Fruit fly (Drosophila melanogaster): ENCODE data around the gene CG15011.

CG15011 gene

dm6 chr3L:4252862-4253610 lies 5.9 kb downstream of the CG15011 start (continued):
- peak; percentile 23 for TF ChIP-seq Hr39 (GFP tag; optimal IDR thresholded peaks at IDR 0.05)

- TF ChIP-seq net (GFP tag; optimal IDR thresholded peaks at IDR 0.05) (no peak), Sox102F (GFP tag; optimal IDR thresholded peaks at IDR 0.05) (no peak), dsx (GFP tag; optimal IDR thresholded peaks at IDR 0.05; ENCODE audit: poor library complexity, severe bottlenecking) (peak; percentile 25), CG6163 (GFP tag; IDR thresholded peaks at IDR 0.05) (peak; percentile 53), Hr4 (GFP tag; optimal IDR thresholded peaks at IDR 0.05) (no peak), esn (GFP tag; optimal IDR thresholded peaks at IDR 0.05) (peak; percentile 33), Sox14 (GFP tag; optimal IDR thresholded peaks at IDR 0.05) (no peak)
Observed at dm6 chr3L:4252121-4252861, 6.7 kb downstream of the CG15011 start.

DNA sequence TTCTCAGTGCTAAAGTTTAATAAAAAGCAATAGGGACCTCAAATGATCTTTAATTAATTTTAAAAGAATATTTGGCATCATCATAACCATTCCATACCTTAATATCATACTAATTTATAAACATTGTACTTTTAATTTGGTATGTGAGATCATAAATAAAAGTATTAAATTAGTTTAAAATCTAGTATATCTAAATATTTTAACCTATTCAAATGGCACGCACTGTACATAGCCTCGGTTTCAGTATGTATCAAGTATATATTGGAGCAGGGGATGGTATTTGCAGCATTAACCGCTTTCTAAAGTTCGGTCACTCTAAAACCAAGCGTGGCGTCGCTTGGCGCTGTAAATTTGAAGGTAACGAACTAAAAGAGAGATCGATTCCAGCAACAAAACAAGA lies 16.5 kb downstream of the CG15011 start, which contains the start of gene pav:
Gene pav, plus strand, starts transcription at position 307 of the 400 bp plus-strand sequence.
- TF ChIP-seq eg (GFP tag; IDR thresholded peaks at IDR 0.05) (peak; percentile 74), Hr39 (GFP tag; optimal IDR thresholded peaks at IDR 0.05) (no peak), CG9139 (GFP tag; optimal IDR thresholded peaks at IDR 0.05) (no peak), Smox (GFP tag; optimal IDR thresholded peaks at IDR 0.05) (no peak), CG8119 (GFP tag; IDR thresholded peaks at IDR 0.05) (peak; percentile 35; the same call in 2 of the 3 replicates), lz (GFP tag; optimal IDR thresholded peaks at IDR 0.05) (peak; percentile 13), dsx (GFP tag; optimal IDR thresholded peaks at IDR 0.05; ENCODE audit: poor library complexity, severe bottlenecking) (no peak), Sox14 (GFP tag; optimal IDR thresholded peaks at IDR 0.05) (no peak), esn (GFP tag; optimal IDR thresholded peaks at IDR 0.05) (peak; percentile 54), fd59A (GFP tag; optimal IDR thresholded peaks at IDR 0.05) (no peak), CG15336 (GFP tag; IDR thresholded peaks at IDR 0.05) (peak; percentile 63), CG6163 (GFP tag; IDR thresholded peaks at IDR 0.05) (0 out of 3 replicates have a peak, but pooled peaks have one; percentile 48), achi (GFP tag; optimal IDR thresholded peaks at IDR 0.05) (no peak), CG3032 (tag; optimal IDR thresholded peaks at IDR 0.05) (peak; percentile 48), CG4318 (GFP tag; optimal IDR thresholded peaks at IDR 0.05) (no peak), acj6 (GFP tag; optimal IDR thresholded peaks at IDR 0.05) (no peak), CG7368 (GFP tag; optimal IDR thresholded peaks at IDR 0.05) (no peak)

- TF ChIP-seq CG8119 (GFP tag; IDR thresholded peaks at IDR 0.05) (peak; percentile 96), eg (GFP tag; IDR thresholded peaks at IDR 0.05) (peak; percentile 94), CG6808 (GFP tag; optimal IDR thresholded peaks at IDR 0.05) (peak; percentile 95), dsx (GFP tag; optimal IDR thresholded peaks at IDR 0.05; ENCODE audit: poor library complexity, severe bottlenecking) (peak; percentile 86), CG8632 (GFP tag; optimal IDR thresholded peaks at IDR 0.05) (peak; percentile 92), CG15336 (GFP tag; IDR thresholded peaks at IDR 0.05) (peak; percentile 97), net (GFP tag; optimal IDR thresholded peaks at IDR 0.05) (peak; percentile 96), Sox14 (GFP tag; optimal IDR thresholded peaks at IDR 0.05) (peak; percentile 97), dac (GFP tag; optimal IDR thresholded peaks at IDR 0.05) (peak; percentile 95), Hr38 (GFP tag; optimal IDR thresholded peaks at IDR 0.05) (peak; percentile 46), CG34406 (GFP tag; optimal IDR thresholded peaks at IDR 0.05) (peak; percentile 93), Met (GFP tag; optimal IDR thresholded peaks at IDR 0.05) (no peak), Sox15 (GFP tag; optimal IDR thresholded peaks at IDR 0.05) (peak; percentile 92), fkh (GFP tag; optimal IDR thresholded peaks at IDR 0.05) (peak; percentile 50), acj6 (GFP tag; optimal IDR thresholded peaks at IDR 0.05) (peak; percentile 94), CG6163 (GFP tag; IDR thresholded peaks at IDR 0.05) (peak; percentile 95), lz (GFP tag; optimal IDR thresholded peaks at IDR 0.05) (peak; percentile 94), Hr39 (GFP tag; optimal IDR thresholded peaks at IDR 0.05) (peak; percentile 95), CG32006 (GFP tag; optimal IDR thresholded peaks at IDR 0.05) (peak; percentile 99), salr (GFP tag; optimal IDR thresholded peaks at IDR 0.05) (peak; percentile 89 to 97), CG8319 (GFP tag; optimal IDR thresholded peaks at IDR 0.05) (peak; percentile 86), CG16779 (tag; optimal IDR thresholded peaks at IDR 0.05) (peak; percentile 92), CG11294 (GFP tag; IDR thresholded peaks at IDR 0.05) (peak; percentile 87), topi (GFP tag; optimal IDR thresholded peaks at IDR 0.05) (peak; percentile 94), CG3032 (tag; optimal IDR thresholded peaks at IDR 0.05) (peak; percentile 98), Eip78C (GFP tag) (peak; percentile 100), Hr4 (GFP tag; optimal IDR thresholded peaks at IDR 0.05) (peak; percentile 98), achi (GFP tag; optimal IDR thresholded peaks at IDR 0.05) (peak; percentile 93), Lpt (GFP tag; optimal IDR thresholded peaks at IDR 0.05) (peak; percentile 93), CG6276 (GFP tag; optimal IDR thresholded peaks at IDR 0.05) (peak; percentile 97), Smox (GFP tag; optimal IDR thresholded peaks at IDR 0.05) (peak; percentile 89)
Observed at dm6 chr3L:4239442-4240322, 19.3 kb downstream of the CG15011 start, which contains the start of gene Sqor. TSS of gene Sqor (plus strand) at chr3L:4240173.
